Worm (Caenorhabditis elegans): Measurements from ENCODE around the gene ceph-41.

ce11 chrIV:8113161-8113560 lies 13.8 kb upstream of the ceph-41 start, which contains the start of gene Y42H9AR.1:
- TF ChIP-seq nhr-237 (tag; optimal IDR thresholded peaks at IDR 0.05): no peak
- peak in 1 of 2 experiments; percentile 37 for TF ChIP-seq lsy-2 (tag; optimal IDR thresholded peaks at IDR 0.05)
- TF ChIP-seq ceh-82 (tag; optimal IDR thresholded peaks at IDR 0.05): no peak
- no peak for TF ChIP-seq nhr-102 (tag; optimal IDR thresholded peaks at IDR 0.05)
- no peak for TF ChIP-seq attf-4 (tag; optimal IDR thresholded peaks at IDR 0.05)
- no peak for TF ChIP-seq nhr-25 (tag; optimal IDR thresholded peaks at IDR 0.05; ENCODE audit: borderline replicate concordance, insufficient read depth)
- TF ChIP-seq dpl-1 (GFP tag; optimal IDR thresholded peaks at IDR 0.05): peak; percentile 52
- TF ChIP-seq mep-1 (tag; optimal IDR thresholded peaks at IDR 0.05): no peak
- no peak for TF ChIP-seq ama-1 (optimal IDR thresholded peaks at IDR 0.05)
- TF ChIP-seq lin-1 (GFP tag; IDR thresholded peaks at IDR 0.05): no peak
- no peak for TF ChIP-seq jun-1 (tag; optimal IDR thresholded peaks at IDR 0.05)
